Worm (Caenorhabditis elegans): ENCODE results near the gene C31B8.1.

- no peak for TF ChIP-seq ref-1 (GFP tag; conservative IDR thresholded peaks at IDR 0.05)
- no peak for TF ChIP-seq flt-1 (GFP tag; IDR thresholded peaks at IDR 0.05)
- TF ChIP-seq ztf-29 (GFP tag; IDR thresholded peaks at IDR 0.05): no peak
- no peak for TF ChIP-seq T22C8.4 (GFP tag; IDR thresholded peaks at IDR 0.05)
- no peak for TF ChIP-seq cog-1 (tag; optimal IDR thresholded peaks at IDR 0.05)
- TF ChIP-seq med-1 (GFP tag; optimal IDR thresholded peaks at IDR 0.05; ENCODE audit: insufficient read depth): no peak
Observed at ce11 chrV:2942247-2942646, 10.9 kb downstream of the C31B8.1 start.
